Worm (Caenorhabditis elegans) whole organism, late embryonic: ENCODE data around the gene B0361.4.

Experiments
- C08G9.2 ChIP-seq: sonication (generic microtip); optimal IDR thresholded peaks from 2 replicates; lab custom pipeline; 2016; ENCODE audit warnings: mild to moderate bottlenecking, missing genetic modification characterization, moderate library complexity, missing compliant biosample characterization
- F13H6.1 ChIP-seq: sonication (generic microtip); optimal IDR thresholded peaks from 2 replicates; lab custom pipeline; 2016; ENCODE audit warnings: missing genetic modification characterization, missing compliant biosample characterization
- K02D7.2 ChIP-seq: sonication (generic microtip); optimal IDR thresholded peaks from 2 replicates; lab custom pipeline; 2017; ENCODE audit warnings: mild to moderate bottlenecking, missing genetic modification characterization, missing compliant biosample characterization
- T23F11.4 ChIP-seq: fragments of 200-800 bp; sonication (Bioruptor generic); optimal IDR thresholded peaks from 2 replicates; lab custom pipeline; 2018; ENCODE audit warnings: mild to moderate bottlenecking, missing genetic modification characterization, missing compliant biosample characterization
- ceh-14 ChIP-seq: sonication (generic microtip); optimal IDR thresholded peaks from 2 replicates; lab custom pipeline; 2016; ENCODE audit warnings: missing genotype, missing genetic modification characterization, missing compliant biosample characterization
- ceh-19 ChIP-seq: fragments of 200-800 bp; sonication (Bioruptor generic); optimal IDR thresholded peaks from 2 replicates; lab custom pipeline; 2018; ENCODE audit warnings: mild to moderate bottlenecking, missing genetic modification characterization, missing compliant biosample characterization
- ceh-2 ChIP-seq: sonication (generic microtip); optimal IDR thresholded peaks from 2 replicates; lab custom pipeline; 2016; ENCODE audit warnings: missing genotype, missing genetic modification characterization, missing compliant biosample characterization
- ceh-31 ChIP-seq: sonication (generic microtip); optimal IDR thresholded peaks from 2 replicates; lab custom pipeline; 2016; ENCODE audit warnings: missing genetic modification characterization, missing compliant biosample characterization
- ceh-34 ChIP-seq: sonication (generic microtip); optimal IDR thresholded peaks from 2 replicates; lab custom pipeline; 2016; ENCODE audit warnings: mild to moderate bottlenecking, missing genetic modification characterization, missing compliant biosample characterization
- ceh-45 ChIP-seq: fragments of 200-800 bp; sonication (Bioruptor generic); IDR thresholded peaks from 2 replicates; pipeline ENCODE4 v1.3.6; 2022; ENCODE audit warnings: missing genetic modification reagents, missing genetic modification characterization, missing compliant biosample characterization
- ceh-9 ChIP-seq: sonication (generic microtip); optimal IDR thresholded peaks from 2 replicates; lab custom pipeline; 2016; ENCODE audit warnings: mild to moderate bottlenecking, missing genetic modification characterization, inconsistent platforms, missing compliant biosample characterization
- elt-2 ChIP-seq: sonication (generic microtip); optimal IDR thresholded peaks from 2 replicates; lab custom pipeline; 2016; ENCODE audit warnings: missing genetic modification reagents, missing genetic modification characterization, missing compliant biosample characterization
- ets-4 ChIP-seq: sonication (generic microtip); optimal IDR thresholded peaks from 2 replicates; lab custom pipeline; 2016; ENCODE audit warnings: missing genetic modification characterization, missing compliant biosample characterization
- eyg-1 ChIP-seq: sonication (generic microtip); optimal IDR thresholded peaks from 2 replicates; lab custom pipeline; 2016; ENCODE audit warnings: missing genotype, missing genetic modification characterization, missing compliant biosample characterization
- fax-1 ChIP-seq: sonication (generic microtip); optimal IDR thresholded peaks from 2 replicates; lab custom pipeline; 2016; ENCODE audit warnings: missing genotype, missing genetic modification characterization, missing compliant biosample characterization
- fkh-10 ChIP-seq: fragments of 150-350 bp; optimal IDR thresholded peaks from 2 replicates; lab custom pipeline; 2014; ENCODE audit warnings: missing biosample characterization, missing genetic modification reagents, missing genetic modification characterization
- fkh-6 ChIP-seq: sonication (generic microtip); optimal IDR thresholded peaks from 2 replicates; lab custom pipeline; 2016; ENCODE audit warnings: missing genetic modification characterization, missing compliant biosample characterization
- hlh-30 ChIP-seq: sonication (generic microtip); optimal IDR thresholded peaks from 2 replicates; lab custom pipeline; 2017; ENCODE audit warnings: antibody characterized with exemption, missing genetic modification characterization, missing compliant biosample characterization; ENCODE audit not compliant: insufficient read depth
- hlh-6 ChIP-seq: sonication (generic microtip); optimal IDR thresholded peaks from 2 replicates; lab custom pipeline; 2016; ENCODE audit warnings: missing genotype, missing genetic modification characterization, missing compliant biosample characterization
- hlh-8 ChIP-seq: sonication (generic microtip); optimal IDR thresholded peaks from 2 replicates; lab custom pipeline; 2016; ENCODE audit warnings: missing genotype, missing genetic modification characterization, missing compliant biosample characterization
- lim-6 ChIP-seq: sonication (generic microtip); optimal IDR thresholded peaks from 2 replicates; lab custom pipeline; 2016; ENCODE audit warnings: missing genetic modification characterization, missing compliant biosample characterization
- mec-3 ChIP-seq: sonication (generic microtip); optimal IDR thresholded peaks from 2 replicates; lab custom pipeline; 2016; ENCODE audit warnings: borderline replicate concordance, missing genetic modification characterization, missing compliant biosample characterization
- nfya-1 ChIP-seq: sonication (generic microtip); optimal IDR thresholded peaks from 2 replicates; lab custom pipeline; 2017; ENCODE audit warnings: missing genetic modification characterization, mild to moderate bottlenecking, missing compliant biosample characterization, antibody characterized with exemption, moderate library complexity
- nhr-232 ChIP-seq: sonication (generic microtip); optimal IDR thresholded peaks from 2 replicates; lab custom pipeline; 2016; ENCODE audit warnings: missing genetic modification characterization, missing compliant biosample characterization
- pat-9 ChIP-seq: fragments of 200-800 bp; sonication (Bioruptor generic); optimal IDR thresholded peaks from 2 replicates; lab custom pipeline; 2018; ENCODE audit warnings: mild to moderate bottlenecking, missing genetic modification characterization, moderate library complexity, missing compliant biosample characterization
- pax-1 ChIP-seq: fragments of 150-350 bp; optimal IDR thresholded peaks from 2 replicates; lab custom pipeline; 2014; ENCODE audit warnings: missing biosample characterization, missing genetic modification characterization
- pha-4 ChIP-seq: fragments of 150-350 bp; optimal IDR thresholded peaks from 2 replicates; lab custom pipeline; 2018; ENCODE audit warnings: missing biosample characterization, missing genetic modification reagents, missing genetic modification characterization
- pros-1 ChIP-seq: fragments of 150-350 bp; optimal IDR thresholded peaks from 2 replicates; lab custom pipeline; 2014; ENCODE audit warnings: missing biosample characterization, missing genetic modification reagents, missing genetic modification characterization
- rnt-1 ChIP-seq: sonication (generic microtip); optimal IDR thresholded peaks from 2 replicates; lab custom pipeline; 2016; ENCODE audit warnings: missing genetic modification characterization, missing compliant biosample characterization
- sdc-2 ChIP-seq: sonication (generic microtip); optimal IDR thresholded peaks from 2 replicates; lab custom pipeline; 2016; ENCODE audit warnings: missing genotype, missing genetic modification characterization, missing compliant biosample characterization
- sox-2 ChIP-seq: fragments of 200-800 bp; sonication (Bioruptor generic); IDR thresholded peaks from 2 replicates; pipeline ENCODE4 v1.3.6; 2022; ENCODE audit warnings: missing genetic modification reagents, missing genetic modification characterization, missing compliant biosample characterization
- sox-4 ChIP-seq: sonication (generic microtip); optimal IDR thresholded peaks from 2 replicates; lab custom pipeline; 2017; ENCODE audit warnings: mild to moderate bottlenecking, missing genetic modification characterization, inconsistent platforms, missing compliant biosample characterization
- syd-9 ChIP-seq: sonication (generic microtip); optimal IDR thresholded peaks from 2 replicates; lab custom pipeline; 2016; ENCODE audit warnings: mild to moderate bottlenecking, missing genetic modification characterization, moderate library complexity, missing compliant biosample characterization
- tbx-2 ChIP-seq: sonication (generic microtip); optimal IDR thresholded peaks from 2 replicates; lab custom pipeline; 2016; ENCODE audit warnings: missing genetic modification characterization, missing compliant biosample characterization
- tbx-7 ChIP-seq: sonication (generic microtip); optimal IDR thresholded peaks from 2 replicates; lab custom pipeline; 2016; ENCODE audit warnings: missing genotype, missing genetic modification characterization, missing compliant biosample characterization
- ttx-3 ChIP-seq: sonication (generic microtip); optimal IDR thresholded peaks from 2 replicates; lab custom pipeline; 2016; ENCODE audit warnings: missing genetic modification reagents, missing genetic modification characterization, missing compliant biosample characterization
- unc-42 ChIP-seq: sonication (generic microtip); optimal IDR thresholded peaks from 2 replicates; lab custom pipeline; 2016; ENCODE audit warnings: missing genotype, missing genetic modification characterization, missing compliant biosample characterization

The B0361.4 gene

ce11 chrIII:7241065-7241464, 17.7 kb upstream of the B0361.4 start, which contains the start of gene ztf-31:
Gene ztf-31, plus strand, starts transcription at chrIII:7241365.
- no peak for TF ChIP-seq ceh-45 (GFP tag; lab: Robert Waterston, UW)
- TF ChIP-seq syd-9: no peak
- TF ChIP-seq nhr-232 (tag; lab: Kevin White, UChicago): no peak
- TF ChIP-seq lim-6: no peak
- no peak for TF ChIP-seq pat-9 (tag; lab: Kevin White, UChicago)
- no peak for TF ChIP-seq hlh-30 (tag; lab: Kevin White, UChicago)
- TF ChIP-seq ceh-19 (GFP tag; lab: Kevin White, UChicago): no peak
- no peak for TF ChIP-seq ets-4 (tag; lab: Kevin White, UChicago)
- no peak for TF ChIP-seq K02D7.2 (tag; lab: Kevin White, UChicago)
- no peak for TF ChIP-seq sox-4 (tag; lab: Kevin White, UChicago)
- TF ChIP-seq hlh-8: no peak
- no peak for TF ChIP-seq C08G9.2
- TF ChIP-seq pros-1 (tag; lab: Kevin White, UChicago): no peak
- TF ChIP-seq fax-1: no peak

DNA sequence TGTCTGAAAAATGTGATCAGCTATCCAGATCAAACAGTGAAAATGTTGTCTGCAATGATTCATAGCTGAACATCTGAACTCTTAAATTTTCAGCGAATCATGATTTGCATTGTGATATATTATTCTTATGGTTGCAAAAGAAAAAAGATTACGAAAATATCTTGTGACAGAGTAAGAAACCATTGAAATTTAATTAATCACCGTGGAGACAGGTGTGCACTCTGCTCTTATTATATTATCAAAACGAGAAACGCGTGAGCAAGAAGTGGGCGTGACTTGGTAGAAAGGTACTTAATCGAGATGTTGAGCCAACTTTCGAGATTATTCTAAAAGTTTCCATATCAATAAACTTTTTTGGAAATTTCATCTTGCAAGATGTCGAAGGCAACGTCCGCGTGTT, 15.8 kb upstream of the B0361.4 start, which contains the start of gene osm-10:
osm-10 (plus strand) TSS at position 293 of the 400 bp plus-strand sequence.
- TF ChIP-seq eyg-1 (tag; lab: Kevin White, UChicago) (no peak), hlh-8 (no peak), hlh-6 (tag; lab: Kevin White, UChicago) (no peak), pax-1 (tag; lab: Kevin White, UChicago) (no peak), unc-42 (no peak), fkh-6 (no peak), C08G9.2 (no peak), F13H6.1 (no peak), elt-2 (tag; lab: Kevin White, UChicago) (no peak), ceh-34 (tag; lab: Kevin White, UChicago) (no peak), sdc-2 (tag; lab: Kevin White, UChicago) (no peak), nfya-1 (tag; lab: Kevin White, UChicago) (no peak), T23F11.4 (GFP tag; lab: Kevin White, UChicago) (no peak)

- TF ChIP-seq hlh-6 (tag; lab: Kevin White, UChicago) (no peak), T23F11.4 (GFP tag; lab: Kevin White, UChicago) (no peak), nhr-232 (tag; lab: Kevin White, UChicago) (no peak), ceh-2 (tag; lab: Kevin White, UChicago) (no peak)
Observed at ce11 chrIII:7246389-7246788, 12.4 kb upstream of the B0361.4 start.

ce11 chrIII:7247740-7248139, 11.1 kb upstream of the B0361.4 start, which contains the start of gene zmp-6:
Gene zmp-6, minus strand, starts transcription at chrIII:7247840.
- TF ChIP-seq nfya-1 (tag; lab: Kevin White, UChicago): no peak
- TF ChIP-seq, all 69 proteins: peak for 0

DNA sequence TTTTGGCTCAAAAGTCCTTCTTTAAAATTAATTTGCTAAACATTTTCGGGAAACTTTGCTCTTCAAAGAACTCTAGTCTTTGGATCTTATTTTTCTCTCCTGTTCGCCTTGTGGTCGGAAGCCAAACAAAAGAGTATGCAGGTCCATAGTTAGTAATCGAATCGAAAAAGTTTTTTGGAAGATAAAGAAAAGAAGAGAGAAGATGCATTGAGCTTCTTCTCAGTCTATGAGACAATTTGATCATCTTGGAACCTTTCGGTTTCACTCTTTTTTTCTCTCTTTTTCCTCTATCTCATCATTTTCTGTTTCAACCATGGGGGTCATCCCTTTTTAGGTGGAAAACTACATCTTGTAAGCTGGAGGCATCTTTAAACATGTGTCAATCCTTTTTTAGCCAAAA, 5.1 kb upstream of the B0361.4 start:
- no peak for TF ChIP-seq pha-4 (tag; lab: Kevin White, UChicago)
- peak; percentile 95 for TF ChIP-seq unc-42
- TF ChIP-seq, all 69 proteins: peak for 1

- TF ChIP-seq fkh-10 (GFP tag; lab: Kevin White, UChicago): no peak
- TF ChIP-seq unc-42: peak; percentile 53
- TF ChIP-seq, all 69 proteins: peak for 1
Observed at ce11 chrIII:7262592-7262991, 3.8 kb downstream of the B0361.4 start.

- no peak for TF ChIP-seq ceh-9 (tag; lab: Kevin White, UChicago)
- TF ChIP-seq ceh-2 (tag; lab: Kevin White, UChicago): no peak
- no peak for TF ChIP-seq mec-3 (tag; lab: Kevin White, UChicago)
- TF ChIP-seq tbx-7: no peak
- no peak for TF ChIP-seq ceh-34 (tag; lab: Kevin White, UChicago)
- TF ChIP-seq ttx-3: no peak
- no peak for TF ChIP-seq sox-2 (GFP tag; lab: Robert Waterston, UW)
- TF ChIP-seq pat-9 (tag; lab: Kevin White, UChicago): no peak
- no peak for TF ChIP-seq sdc-2 (tag; lab: Kevin White, UChicago)
- TF ChIP-seq ceh-31 (tag; lab: Kevin White, UChicago): no peak
- TF ChIP-seq pax-1 (tag; lab: Kevin White, UChicago): no peak
- TF ChIP-seq nfya-1 (tag; lab: Kevin White, UChicago): no peak
- TF ChIP-seq ceh-14: no peak
- no peak for TF ChIP-seq unc-42
- TF ChIP-seq lim-6: no peak
- TF ChIP-seq elt-2 (tag; lab: Kevin White, UChicago): no peak
- no peak for TF ChIP-seq sox-4 (tag; lab: Kevin White, UChicago)
- TF ChIP-seq fkh-10 (GFP tag; lab: Kevin White, UChicago): no peak
- no peak for TF ChIP-seq rnt-1 (tag; lab: Kevin White, UChicago)
- no peak for TF ChIP-seq tbx-2 (tag; lab: Kevin White, UChicago)
- TF ChIP-seq, all 69 proteins: peak for 0
Observed at ce11 chrIII:7263028-7263427, 4.2 kb downstream of the B0361.4 start.
